Worm (Caenorhabditis elegans) whole organism, midembryonic: ENCODE data around the gene pqn-73.

Source experiments
- T22C8.4 ChIP-seq: fragments of 200-800 bp; sonication (Bioruptor generic); IDR thresholded peaks from 2 replicates; pipeline ENCODE4 v1.3.6; 2022; ENCODE audit warnings: missing genetic modification characterization, missing compliant biosample characterization
- cog-1 ChIP-seq: sonication (generic microtip); optimal IDR thresholded peaks from 2 replicates; lab custom pipeline; 2016; ENCODE audit warnings: missing genetic modification characterization, missing compliant biosample characterization
- flt-1 ChIP-seq: fragments of 200-800 bp; sonication (Bioruptor generic); IDR thresholded peaks from 2 replicates; pipeline ENCODE4 v1.3.6; 2022; ENCODE audit warnings: missing genetic modification characterization, missing compliant biosample characterization
- klf-2 ChIP-seq: fragments of 200-800 bp; sonication (Bioruptor generic); conservative IDR thresholded peaks from 2 replicates; pipeline ENCODE4 v1.3.6; 2022; ENCODE audit warnings: missing genetic modification reagents, missing genetic modification characterization, missing compliant biosample characterization
- med-1 ChIP-seq: sonication (generic microtip); optimal IDR thresholded peaks from 2 replicates; lab custom pipeline; 2017; ENCODE audit warnings: missing genetic modification characterization, mild to moderate bottlenecking, missing compliant biosample characterization, antibody characterized with exemption, missing genetic modification reagents; ENCODE audit not compliant: insufficient read depth
- ref-1 ChIP-seq: fragments of 200-800 bp; sonication (Bioruptor generic); conservative IDR thresholded peaks from 2 replicates; pipeline ENCODE4 v1.3.6; 2022; ENCODE audit warnings: missing genetic modification reagents, missing genetic modification characterization, missing compliant biosample characterization
- tab-1 ChIP-seq: fragments of 200-800 bp; sonication (Bioruptor generic); IDR thresholded peaks from 2 replicates; pipeline ENCODE4 v1.3.6; 2022; ENCODE audit warnings: missing genetic modification characterization, missing compliant biosample characterization
- ztf-23 ChIP-seq: fragments of 200-800 bp; sonication (Bioruptor generic); IDR thresholded peaks from 2 replicates; pipeline ENCODE4 v1.3.6; 2022; ENCODE audit warnings: missing genetic modification reagents, missing genetic modification characterization, missing compliant biosample characterization
- ztf-29 ChIP-seq: fragments of 200-800 bp; sonication (Bioruptor generic); IDR thresholded peaks from 2 replicates; pipeline ENCODE4 v1.3.6; 2022; ENCODE audit warnings: missing genetic modification reagents, missing genetic modification characterization, missing compliant biosample characterization

ce11 chrII:8583035-8583434 is 42.5 kb downstream of the pqn-73 start:
- no peak for TF ChIP-seq ztf-29 (GFP tag; lab: Robert Waterston, UW)
- no peak for TF ChIP-seq tab-1 (GFP tag; lab: Robert Waterston, UW)
- TF ChIP-seq flt-1 (GFP tag; lab: Robert Waterston, UW): no peak
- no peak for TF ChIP-seq T22C8.4 (GFP tag; lab: Robert Waterston, UW)
- no peak for TF ChIP-seq klf-2 (GFP tag; lab: Robert Waterston, UW)
- no peak for TF ChIP-seq cog-1 (tag; lab: Kevin White, UChicago)
- no peak for TF ChIP-seq ztf-23 (GFP tag; lab: Robert Waterston, UW)
- TF ChIP-seq med-1: no peak
- no peak for TF ChIP-seq ref-1 (GFP tag; lab: Robert Waterston, UW)
